Worm (Caenorhabditis elegans): Measurements from ENCODE around the gene mrps-11.

ce11 chrV:12532369-12532768, 37.9 kb upstream of the mrps-11 start:
- TF ChIP-seq lsy-2 (tag; optimal IDR thresholded peaks at IDR 0.05) (no peak), nhr-12 (tag; optimal IDR thresholded peaks at IDR 0.05) (no peak), ztf-4 (tag; optimal IDR thresholded peaks at IDR 0.05) (no peak), jun-1 (tag; optimal IDR thresholded peaks at IDR 0.05) (no peak), blmp-1 (tag; optimal IDR thresholded peaks at IDR 0.05) (no peak), ceh-88 (GFP tag; IDR thresholded peaks at IDR 0.05) (no peak)

Measured in whole organism, L1 larva.